Worm (Caenorhabditis elegans) whole organism, early embryonic: ENCODE results near the gene K12H6.6.

Experiments used
- B0310.2 ChIP-seq: sonication (generic microtip); optimal IDR thresholded peaks from 2 replicates; lab custom pipeline; 2016; ENCODE audit warnings: mild to moderate bottlenecking, missing genetic modification characterization, missing compliant biosample characterization
- F13C5.2 ChIP-seq: sonication (generic microtip); optimal IDR thresholded peaks from 2 replicates; lab custom pipeline; 2017; ENCODE audit warnings: mild to moderate bottlenecking, missing genetic modification characterization, inconsistent platforms, missing compliant biosample characterization
- aly-1 ChIP-seq: sonication (generic microtip); optimal IDR thresholded peaks from 2 replicates; lab custom pipeline; 2016; ENCODE audit warnings: missing genetic modification characterization, missing compliant biosample characterization
- ama-1 ChIP-seq: fragments of 150-350 bp; optimal IDR thresholded peaks from 2 replicates; lab custom pipeline; 2014
- ceh-13 ChIP-seq: fragments of 200-800 bp; sonication (Bioruptor generic); optimal IDR thresholded peaks from 2 replicates; lab custom pipeline; 2018; ENCODE audit warnings: mild to moderate bottlenecking, missing genetic modification characterization, missing compliant biosample characterization
- ceh-36 ChIP-seq: sonication (generic microtip); optimal IDR thresholded peaks from 2 replicates; lab custom pipeline; 2016; ENCODE audit warnings: missing genetic modification characterization, inconsistent platforms, missing compliant biosample characterization
- ets-7 ChIP-seq: sonication (generic microtip); optimal IDR thresholded peaks from 2 replicates; lab custom pipeline; 2016; ENCODE audit warnings: missing genotype, missing genetic modification characterization, missing compliant biosample characterization
- flt-1 ChIP-seq: fragments of 200-800 bp; sonication (Bioruptor generic); IDR thresholded peaks from 2 replicates; pipeline ENCODE4 v1.3.6; 2022; ENCODE audit warnings: missing genetic modification characterization, missing compliant biosample characterization
- hmbx-1 ChIP-seq: sonication (generic microtip); optimal IDR thresholded peaks from 2 replicates; lab custom pipeline; 2016; ENCODE audit warnings: mild to moderate bottlenecking, missing genetic modification characterization, missing compliant biosample characterization
- hmg-4 ChIP-seq: fragments of 200-800 bp; sonication (Bioruptor generic); optimal IDR thresholded peaks from 2 replicates; lab custom pipeline; 2018; ENCODE audit warnings: mild to moderate bottlenecking, missing genetic modification characterization, missing compliant biosample characterization
- hnd-1 ChIP-seq: sonication (generic microtip); optimal IDR thresholded peaks from 2 replicates; lab custom pipeline; 2016; ENCODE audit warnings: missing genetic modification characterization, missing compliant biosample characterization
- pes-1 ChIP-seq: fragments of 200-800 bp; sonication (Bioruptor generic); IDR thresholded peaks from 2 replicates; pipeline ENCODE4 v1.3.6; 2022; ENCODE audit warnings: missing genetic modification reagents, missing genetic modification characterization, missing compliant biosample characterization
- scrt-1 ChIP-seq: fragments of 200-800 bp; sonication (Bioruptor generic); IDR thresholded peaks from 2 replicates; pipeline ENCODE4 v1.3.6; 2022; ENCODE audit warnings: missing genetic modification characterization, missing compliant biosample characterization
- sea-1 ChIP-seq: fragments of 200-800 bp; sonication (Bioruptor generic); conservative IDR thresholded peaks from 2 replicates; pipeline ENCODE4 v1.3.6; 2022; ENCODE audit warnings: missing genetic modification characterization, missing compliant biosample characterization
- tbx-11 ChIP-seq: fragments of 200-800 bp; sonication (Bioruptor generic); IDR thresholded peaks from 2 replicates; pipeline ENCODE4 v1.3.6; 2022; ENCODE audit warnings: missing genetic modification characterization, missing compliant biosample characterization
- tbx-37 ChIP-seq: fragments of 200-800 bp; sonication (Bioruptor generic); conservative IDR thresholded peaks from 2 replicates; pipeline ENCODE4 v1.3.6; 2022; ENCODE audit warnings: missing genetic modification reagents, missing genetic modification characterization, missing compliant biosample characterization
- tra-4 ChIP-seq: sonication (generic microtip); optimal IDR thresholded peaks from 2 replicates; lab custom pipeline; 2017; ENCODE audit warnings: missing genetic modification characterization, missing compliant biosample characterization

Gene K12H6.6

DNA sequence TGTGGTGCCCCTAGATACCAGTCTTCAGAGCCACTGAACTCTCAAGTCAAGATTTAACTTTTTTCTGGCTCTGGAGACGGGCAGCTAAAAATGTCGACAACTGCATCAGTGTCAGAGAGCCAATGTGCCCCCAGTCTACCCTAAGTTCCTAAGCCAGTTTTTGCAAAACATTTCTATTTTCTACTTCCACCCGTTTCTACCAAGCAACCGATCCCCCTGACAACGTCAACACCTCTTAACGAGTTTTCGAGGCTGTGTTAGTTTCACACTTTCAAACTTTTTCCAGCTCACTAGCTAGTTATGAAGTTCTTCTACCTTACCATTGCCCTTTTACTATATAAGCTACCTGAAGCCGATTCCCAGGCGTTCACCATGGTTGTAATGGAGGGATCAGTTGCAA, 33.2 kb upstream of the K12H6.6 start, which contains the start of gene Y110A2AL.5:
TSS of gene Y110A2AL.5 (plus strand) at position 301 of the 400 bp plus-strand sequence.
- TF ChIP-seq tra-4 (tag; lab: Kevin White, UChicago) = no peak
- TF ChIP-seq ama-1 (lab: Kevin White, UChicago) = no peak
- TF ChIP-seq pes-1 (GFP tag; lab: Robert Waterston, UW) = no peak
- TF ChIP-seq ets-7 (tag; lab: Kevin White, UChicago) = no peak
- no peak for TF ChIP-seq hnd-1
- no peak for TF ChIP-seq tbx-37 (GFP tag; lab: Robert Waterston, UW)
- TF ChIP-seq sea-1 = no peak
- TF ChIP-seq flt-1 (GFP tag; lab: Robert Waterston, UW) = no peak
- no peak for TF ChIP-seq ceh-36
- no peak for TF ChIP-seq B0310.2
- no peak for TF ChIP-seq hmbx-1
- no peak for TF ChIP-seq tbx-11
- no peak for TF ChIP-seq aly-1 (tag; lab: Kevin White, UChicago)
- TF ChIP-seq ceh-13 (GFP tag; lab: Kevin White, UChicago) = no peak
- TF ChIP-seq F13C5.2 (tag; lab: Kevin White, UChicago) = no peak
- no peak for TF ChIP-seq scrt-1 (GFP tag; lab: Robert Waterston, UW)
- no peak for TF ChIP-seq hmg-4

DNA sequence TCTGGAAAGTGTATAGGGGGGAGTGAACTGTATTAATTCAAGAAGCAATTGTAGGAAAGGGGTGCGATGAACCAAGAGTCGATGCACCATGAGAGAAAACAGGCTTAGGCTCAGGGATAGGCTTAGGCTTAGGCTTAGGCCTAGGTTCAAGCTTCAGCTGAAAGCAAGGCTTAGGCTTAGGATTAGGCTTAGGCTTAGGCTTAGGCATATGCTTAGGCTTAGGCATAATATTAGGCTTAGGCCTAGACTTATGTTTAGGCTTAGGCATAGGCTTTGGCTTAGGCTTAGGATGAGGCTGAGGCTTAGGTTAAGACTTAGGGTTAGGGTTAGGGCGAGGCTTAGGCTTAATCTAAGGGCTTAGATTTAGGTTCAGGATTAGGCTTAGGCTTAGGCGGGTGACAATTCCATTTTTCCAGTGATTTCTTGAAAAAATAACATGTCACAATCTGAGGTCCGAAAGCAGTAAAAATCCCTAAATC, 31.6 kb upstream of the K12H6.6 start:
- TF ChIP-seq ceh-13 (GFP tag; lab: Kevin White, UChicago) (no peak), ceh-36 (peak; percentile 90)

DNA sequence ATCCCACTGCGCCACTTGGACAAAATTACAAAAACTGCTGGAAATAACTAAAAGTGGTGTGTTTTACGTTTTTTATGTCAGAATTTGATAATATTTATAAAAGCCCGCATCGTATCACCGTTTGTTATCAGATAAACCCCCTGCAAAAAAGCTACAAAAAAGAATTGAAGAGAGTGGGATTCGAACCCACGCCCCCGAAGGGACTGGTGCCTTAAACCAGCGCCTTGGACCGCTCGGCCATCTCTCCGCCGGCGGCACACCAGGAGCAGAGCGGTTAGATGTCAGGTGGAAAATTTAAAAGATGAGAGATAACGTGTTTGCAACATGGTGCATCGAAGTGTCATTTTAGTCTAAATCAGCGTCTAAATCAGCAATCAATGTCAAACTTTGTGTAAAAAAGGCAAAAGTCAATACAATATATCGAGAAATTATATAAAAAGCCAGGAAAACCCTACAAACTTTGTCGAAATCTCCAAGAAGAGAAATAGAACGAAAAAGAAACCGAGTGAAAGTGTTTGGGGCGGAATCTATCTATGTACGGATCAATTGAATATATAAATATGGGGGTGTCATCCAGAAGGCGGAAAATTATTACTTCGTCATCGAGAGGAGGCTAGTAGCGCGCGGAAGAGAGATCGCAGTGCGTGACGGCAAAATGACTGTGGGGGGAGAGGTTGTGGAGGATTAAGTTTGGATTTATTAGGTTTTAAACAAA, 30.5 kb upstream of the K12H6.6 start:
- peak; percentile 37 for TF ChIP-seq F13C5.2 (tag; lab: Kevin White, UChicago)
- TF ChIP-seq ceh-13 (GFP tag; lab: Kevin White, UChicago) = no peak
- TF ChIP-seq tbx-11 = peak; percentile 44; the same call in 1 of the 2 replicates
- TF ChIP-seq pes-1 (GFP tag; lab: Robert Waterston, UW) = 0 out of 2 replicates have a peak, but pooled peaks have one; percentile 18
- TF ChIP-seq tra-4 (tag; lab: Kevin White, UChicago) = no peak
- no peak for TF ChIP-seq flt-1 (GFP tag; lab: Robert Waterston, UW)
- TF ChIP-seq tbx-37 (GFP tag; lab: Robert Waterston, UW) = no peak

DNA sequence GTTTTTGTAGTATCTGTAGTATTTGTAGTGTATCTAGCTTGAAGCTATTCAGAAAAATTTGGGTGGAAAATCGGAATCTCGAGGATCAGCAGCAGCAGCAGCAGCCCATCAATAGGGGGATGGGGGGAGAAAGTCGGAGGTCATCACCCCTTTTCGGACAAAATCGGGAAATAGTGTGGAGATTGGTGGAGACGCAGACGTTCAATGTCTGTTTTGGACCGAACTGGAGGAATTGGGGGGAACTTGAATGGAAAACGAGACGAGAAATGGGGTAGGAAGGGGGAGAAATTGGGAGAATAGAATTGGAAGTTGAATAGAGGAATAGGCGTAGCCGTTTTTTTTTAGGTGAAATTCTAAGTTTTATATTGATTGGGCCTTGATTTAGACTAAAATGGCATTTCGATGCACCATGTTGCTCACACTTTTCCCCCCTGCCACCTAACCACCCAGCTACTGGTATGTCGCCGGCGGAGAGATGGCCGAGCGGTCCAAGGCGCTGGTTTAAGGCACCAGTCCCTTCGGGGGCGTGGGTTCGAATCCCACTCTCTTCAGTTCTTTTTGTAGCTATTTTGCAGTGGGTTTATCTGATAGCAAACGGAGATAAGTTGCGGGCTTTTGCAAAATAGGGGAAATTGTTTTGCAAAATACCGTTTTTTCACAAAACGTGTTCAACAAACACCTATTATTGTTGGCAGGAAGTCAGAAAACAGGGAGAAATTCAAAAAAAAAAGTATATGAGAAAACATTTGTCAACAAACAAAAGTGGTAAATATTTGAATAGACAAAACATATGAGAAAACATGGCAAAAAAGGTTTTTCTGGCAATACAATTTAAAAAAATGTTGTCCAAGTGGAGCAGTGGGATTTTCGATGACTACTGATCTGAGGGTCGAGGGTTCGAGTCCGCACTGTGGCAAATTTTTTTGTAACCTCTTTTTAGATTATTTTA, 29.1 kb upstream of the K12H6.6 start:
- TF ChIP-seq B0310.2 (no peak), ceh-13 (GFP tag; lab: Kevin White, UChicago) (peak; percentile 7), ama-1 (lab: Kevin White, UChicago) (no peak), pes-1 (GFP tag; lab: Robert Waterston, UW) (peak; percentile 64), tbx-37 (GFP tag; lab: Robert Waterston, UW) (no peak), hmbx-1 (peak; percentile 1), hmg-4 (peak; percentile 35), flt-1 (GFP tag; lab: Robert Waterston, UW) (no peak), scrt-1 (GFP tag; lab: Robert Waterston, UW) (peak; percentile 69), tbx-11 (0 out of 2 replicates have a peak, but pooled peaks have one; percentile 12), aly-1 (tag; lab: Kevin White, UChicago) (peak; percentile 40), F13C5.2 (tag; lab: Kevin White, UChicago) (no peak)

DNA sequence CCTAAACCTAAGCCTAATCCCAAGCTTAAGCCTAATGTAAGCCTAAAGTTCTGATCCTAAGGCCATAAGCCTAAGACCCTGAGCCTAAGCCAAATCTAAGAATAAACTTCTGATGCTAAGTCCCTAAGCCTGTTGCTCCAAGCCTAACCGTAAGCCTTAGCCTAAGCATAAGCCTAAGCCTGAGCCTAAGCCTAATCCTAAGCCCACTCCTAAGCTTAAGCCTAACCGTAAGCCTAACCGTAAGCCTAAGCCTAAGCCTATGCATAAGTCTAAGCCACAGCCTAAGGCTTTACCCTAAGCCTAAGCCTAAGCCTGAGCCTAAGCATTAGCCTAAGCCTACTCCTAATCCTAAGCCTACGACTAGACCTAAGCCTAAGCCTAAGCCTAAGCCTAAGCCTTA, 28.3 kb upstream of the K12H6.6 start:
- TF ChIP-seq flt-1 (GFP tag; lab: Robert Waterston, UW) (no peak), ceh-36 (peak; percentile 90)

DNA sequence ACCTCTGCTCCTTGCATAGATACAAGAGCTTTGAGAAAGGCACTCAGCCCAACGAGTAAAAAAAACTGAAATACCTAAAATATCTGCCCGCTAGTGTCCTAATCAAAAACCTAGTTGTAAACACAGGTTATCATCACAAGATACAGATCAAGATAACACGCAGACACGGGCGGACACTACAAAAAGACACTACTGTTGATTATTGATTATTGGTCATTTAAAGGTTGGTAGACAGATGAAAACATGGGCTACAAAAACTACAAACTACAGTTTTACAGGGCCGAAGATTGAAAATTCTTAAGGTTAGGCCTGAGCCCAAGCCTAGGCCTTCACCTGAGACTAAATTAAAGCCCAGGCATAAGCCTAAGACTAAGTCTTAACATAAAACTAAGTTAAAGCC, 27.8 kb upstream of the K12H6.6 start:
- TF ChIP-seq aly-1 (tag; lab: Kevin White, UChicago) (no peak), ceh-36 (no peak), tra-4 (tag; lab: Kevin White, UChicago) (no peak), tbx-37 (GFP tag; lab: Robert Waterston, UW) (no peak), ama-1 (lab: Kevin White, UChicago) (no peak), hmbx-1 (no peak)

DNA sequence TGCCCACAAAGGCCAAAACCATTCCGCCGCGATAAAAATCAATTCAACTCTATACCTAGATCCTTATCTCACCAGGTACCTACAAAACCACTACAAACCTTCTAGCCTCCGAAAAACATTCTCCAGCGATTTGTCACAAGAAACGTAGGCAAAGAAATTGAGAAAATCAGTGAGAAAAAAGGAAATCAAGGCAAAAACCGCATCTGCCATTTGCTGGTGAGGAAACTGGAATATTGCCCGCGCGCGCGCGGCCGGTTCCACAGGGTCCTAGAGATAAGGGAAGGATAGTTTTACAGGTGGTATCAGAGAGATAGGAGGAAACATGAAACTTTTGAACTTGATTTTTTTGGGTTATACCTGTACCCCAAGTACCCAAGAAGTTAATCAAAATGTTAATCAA, 26.5 kb upstream of the K12H6.6 start:
- TF ChIP-seq aly-1 (tag; lab: Kevin White, UChicago) = no peak
- no peak for TF ChIP-seq F13C5.2 (tag; lab: Kevin White, UChicago)
- TF ChIP-seq hmg-4 = no peak
- TF ChIP-seq ama-1 (lab: Kevin White, UChicago) = no peak
- TF ChIP-seq hnd-1 = no peak
- TF ChIP-seq sea-1 = no peak
- no peak for TF ChIP-seq ceh-36
- TF ChIP-seq pes-1 (GFP tag; lab: Robert Waterston, UW) = no peak
- no peak for TF ChIP-seq hmbx-1
- TF ChIP-seq scrt-1 (GFP tag; lab: Robert Waterston, UW) = no peak
- no peak for TF ChIP-seq ceh-13 (GFP tag; lab: Kevin White, UChicago)
- TF ChIP-seq B0310.2 = no peak
- TF ChIP-seq tbx-11 = no peak
- no peak for TF ChIP-seq flt-1 (GFP tag; lab: Robert Waterston, UW)
- no peak for TF ChIP-seq tbx-37 (GFP tag; lab: Robert Waterston, UW)
- TF ChIP-seq tra-4 (tag; lab: Kevin White, UChicago) = no peak
- no peak for TF ChIP-seq ets-7 (tag; lab: Kevin White, UChicago)
